Fruit fly (Drosophila melanogaster) whole organism, pupa: ENCODE measurements around the gene CG1105.

ENCODE experiments used
- CG8301 ChIP-seq: fragments of 200-800 bp; sonication (Bioruptor generic); optimal IDR thresholded peaks from 2 replicates; lab custom pipeline; 2018; ENCODE audit warnings: missing biosample characterization, mild to moderate bottlenecking, missing genetic modification characterization
- EcR ChIP-seq: fragments of 200-800 bp; sonication (Bioruptor generic); optimal IDR thresholded peaks from 3 replicates; lab custom pipeline; 2019; ENCODE audit warnings: missing biosample characterization, missing genetic modification characterization, mild to moderate bottlenecking, moderate library complexity, missing genetic modification reagents
- Ets98B ChIP-seq: fragments of 200-800 bp; sonication (Bioruptor generic); IDR thresholded peaks from 2 replicates; pipeline ENCODE4 v1.3.6; 2022; ENCODE audit warnings: missing biosample characterization, missing genetic modification characterization
- Snoo ChIP-seq: fragments of 200-800 bp; sonication (Bioruptor generic); optimal IDR thresholded peaks from 3 replicates; lab custom pipeline; 2017; ENCODE audit warnings: missing biosample characterization, mild to moderate bottlenecking, missing genetic modification characterization, inconsistent platforms
- gl ChIP-seq: fragments of 200-800 bp; sonication (Bioruptor generic); optimal IDR thresholded peaks from 2 replicates; lab custom pipeline; 2018; ENCODE audit warnings: missing biosample characterization, mild to moderate bottlenecking, missing genetic modification characterization

DNA sequence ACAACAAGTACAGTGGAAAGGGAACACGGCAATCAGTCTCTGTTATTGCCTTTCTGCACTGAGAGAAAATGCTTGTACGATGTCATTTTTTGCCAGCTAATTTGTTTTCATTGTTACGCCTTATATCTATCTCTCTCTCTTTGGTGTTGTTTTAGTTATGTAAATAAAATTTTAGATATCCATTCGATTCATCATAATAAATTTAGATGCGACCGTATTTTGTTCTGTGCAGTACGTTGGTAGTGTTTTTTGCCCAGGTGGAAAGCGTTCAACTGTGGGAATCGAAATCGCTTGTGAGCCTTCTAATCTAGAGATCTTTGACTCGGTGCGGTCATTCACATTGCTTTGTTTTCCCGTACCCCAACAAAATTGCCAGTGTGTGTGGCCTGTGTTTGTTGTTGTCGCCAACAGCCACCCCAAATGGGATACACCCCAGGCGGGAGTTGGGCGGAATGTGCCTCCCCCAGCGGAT lies 8.8 kb upstream of the CG1105 start:
- no peak for TF ChIP-seq Ets98B (GFP tag; lab: Robert Waterston, UW)
- peak; percentile 91 for TF ChIP-seq CG8301 (tag; lab: Kevin White, UChicago)
- TF ChIP-seq gl = peak; percentile 82
- TF ChIP-seq Snoo (tag; lab: Kevin White, UChicago) = peak; percentile 93
- TF ChIP-seq EcR (GFP tag; lab: Kevin White, UChicago) = peak; percentile 94
